Fruit fly (Drosophila melanogaster) whole organism, wandering third instar larva: ENCODE results near the gene wdn.

Experiments
- Abd-B ChIP-seq: fragments of >200 bp; optimal IDR thresholded peaks from 2 replicates; lab custom pipeline; 2017; ENCODE audit warnings: missing biosample characterization, missing genetic modification characterization
- CG32264 ChIP-seq: fragments of 200-800 bp; sonication (Bioruptor generic); optimal IDR thresholded peaks from 2 replicates; lab custom pipeline; 2016; ENCODE audit warnings: missing biosample characterization, missing genetic modification characterization
- CG9705 ChIP-seq: fragments of 200-800 bp; sonication (Bioruptor generic); optimal IDR thresholded peaks from 2 replicates; lab custom pipeline; 2018; ENCODE audit warnings: missing biosample characterization, mild to moderate bottlenecking, missing genetic modification characterization
- CrebA ChIP-seq: fragments of 200-800 bp; sonication (Bioruptor generic); optimal IDR thresholded peaks from 2 replicates; lab custom pipeline; 2016; ENCODE audit warnings: missing biosample characterization, mild to moderate bottlenecking, missing genetic modification characterization, borderline replicate concordance
- Dfd ChIP-seq: fragments of >200 bp; optimal IDR thresholded peaks from 2 replicates; lab custom pipeline; 2017; ENCODE audit warnings: missing biosample characterization, missing genetic modification characterization
- Dif ChIP-seq: fragments of 200-275, 200-300 bp; sonication (Bioruptor generic); optimal IDR thresholded peaks from 2 replicates; lab custom pipeline; 2018; ENCODE audit warnings: missing biosample characterization, missing genetic modification characterization; ENCODE audit not compliant: partially characterized antibody
- GATAd ChIP-seq: sonication (Bioruptor generic); optimal IDR thresholded peaks from 2 replicates; lab custom pipeline; 2016; ENCODE audit warnings: missing biosample characterization, missing genetic modification characterization
- HLH106 ChIP-seq: fragments of 200-800 bp; optimal IDR thresholded peaks from 3 replicates; lab custom pipeline; 2019; ENCODE audit warnings: missing biosample characterization, mild to moderate bottlenecking, missing genetic modification characterization, moderate library complexity
- Hnf4 ChIP-seq: fragments of 200-800 bp; sonication (Bioruptor generic); optimal IDR thresholded peaks from 2 replicates; lab custom pipeline; 2016; ENCODE audit warnings: missing biosample characterization, mild to moderate bottlenecking, missing genetic modification characterization
- Jra ChIP-seq: sonication (Bioruptor generic); optimal IDR thresholded peaks from 2 replicates; lab custom pipeline; 2016; ENCODE audit warnings: missing biosample characterization, missing genetic modification characterization
- Mio ChIP-seq: sonication (Bioruptor generic); optimal IDR thresholded peaks from 2 replicates; lab custom pipeline; 2016; ENCODE audit warnings: missing biosample characterization, missing genetic modification characterization
- Myc ChIP-seq: fragments of >200 bp; optimal IDR thresholded peaks from 2 replicates; lab custom pipeline; 2017
- OdsH ChIP-seq: fragments of 200-800 bp; sonication (Bioruptor generic); optimal IDR thresholded peaks from 2 replicates; lab custom pipeline; 2016; ENCODE audit warnings: missing biosample characterization, mild to moderate bottlenecking, missing genetic modification characterization
- Rel ChIP-seq, 2 experiments: fragments of 200-800 bp; sonication (Bioruptor generic) in 1 of 2; optimal IDR thresholded peaks; 2 replicates in 1 of 2; 3 replicates in 1 of 2; lab custom pipeline; 2016 to 2019; ENCODE audit warnings: mild to moderate bottlenecking in 2 of 2, missing biosample characterization in 2 of 2, missing genetic modification characterization in 2 of 2, moderate library complexity in 1 of 2
- Vsx2 ChIP-seq: fragments of 200-300, 225-300 bp; sonication (Bioruptor generic); optimal IDR thresholded peaks from 2 replicates; lab custom pipeline; 2018; ENCODE audit warnings: missing biosample characterization, missing genetic modification characterization; ENCODE audit not compliant: partially characterized antibody
- br ChIP-seq: fragments of 200-800 bp; sonication (Bioruptor generic); optimal IDR thresholded peaks from 2 replicates; lab custom pipeline; 2016; ENCODE audit warnings: missing biosample characterization, missing genetic modification characterization
- brk ChIP-seq: fragments of 200-800 bp; sonication (Bioruptor generic); optimal IDR thresholded peaks from 2 replicates; lab custom pipeline; 2016; ENCODE audit warnings: missing biosample characterization, mild to moderate bottlenecking, missing genetic modification characterization
- dl ChIP-seq, 2 experiments: fragments of 175-275, 200-275 bp in 1 of 2; fragments of 200-275 bp in 1 of 2; sonication (Bioruptor generic); optimal IDR thresholded peaks; lab custom pipeline; 2018; ENCODE audit warnings: mild to moderate bottlenecking in 2 of 2, missing biosample characterization in 2 of 2, missing genetic modification characterization in 2 of 2, moderate library complexity in 2 of 2; ENCODE audit not compliant: partially characterized antibody in 2 of 2, insufficient read depth in 1 of 2
- dmrt93B ChIP-seq: fragments of 200-800 bp; sonication (Bioruptor generic); optimal IDR thresholded peaks from 2 replicates; lab custom pipeline; 2018; ENCODE audit warnings: missing biosample characterization, mild to moderate bottlenecking, missing genetic modification characterization
- dsf ChIP-seq: sonication (Bioruptor generic); optimal IDR thresholded peaks from 2 replicates; lab custom pipeline; 2016; ENCODE audit warnings: missing biosample characterization, missing genetic modification characterization, borderline replicate concordance
- ey ChIP-seq: fragments of 200-800 bp; sonication (Bioruptor generic); optimal IDR thresholded peaks from 2 replicates; lab custom pipeline; 2016; ENCODE audit warnings: missing biosample characterization, missing genetic modification characterization
- foxo ChIP-seq, 2 experiments: fragments of 200-800 bp; sonication (Bioruptor generic); optimal IDR thresholded peaks; 2 replicates in 1 of 2; 3 replicates in 1 of 2; lab custom pipeline; 2016 to 2017; ENCODE audit warnings: missing biosample characterization in 2 of 2, missing genetic modification characterization in 2 of 2
- fru ChIP-seq: fragments of 200-800 bp; sonication (Bioruptor generic); optimal IDR thresholded peaks from 3 replicates; lab custom pipeline; 2016; ENCODE audit warnings: missing biosample characterization, mild to moderate bottlenecking, missing genetic modification characterization
- h ChIP-seq: fragments of 200-800 bp; sonication (Bioruptor generic); optimal IDR thresholded peaks from 3 replicates; lab custom pipeline; 2016; ENCODE audit warnings: missing biosample characterization, mild to moderate bottlenecking, missing genetic modification characterization
- jim ChIP-seq: fragments of 175-275, 200-325 bp; sonication (Bioruptor generic); optimal IDR thresholded peaks from 2 replicates; lab custom pipeline; 2016; ENCODE audit warnings: missing biosample characterization, mild to moderate bottlenecking, missing genetic modification characterization
- lola ChIP-seq: fragments of >200 bp; optimal IDR thresholded peaks from 2 replicates; lab custom pipeline; 2017; ENCODE audit warnings: missing biosample characterization, missing genetic modification characterization
- psq ChIP-seq: fragments of 200-800 bp; sonication (Bioruptor generic); optimal IDR thresholded peaks from 3 replicates; lab custom pipeline; 2017; ENCODE audit warnings: missing biosample characterization, mild to moderate bottlenecking, missing genetic modification characterization, moderate library complexity
- rgr ChIP-seq: fragments of 200-800 bp; sonication (Bioruptor generic); optimal IDR thresholded peaks from 3 replicates; lab custom pipeline; 2016; ENCODE audit warnings: missing biosample characterization, mild to moderate bottlenecking, missing genetic modification characterization
- usp ChIP-seq: fragments of >200 bp; optimal IDR thresholded peaks from 2 replicates; lab custom pipeline; 2017; ENCODE audit warnings: missing biosample characterization, missing genetic modification characterization
- woc ChIP-seq: sonication (Bioruptor generic); optimal IDR thresholded peaks from 2 replicates; lab custom pipeline; 2016; ENCODE audit warnings: missing biosample characterization, mild to moderate bottlenecking, missing genetic modification characterization

wdn gene

DNA sequence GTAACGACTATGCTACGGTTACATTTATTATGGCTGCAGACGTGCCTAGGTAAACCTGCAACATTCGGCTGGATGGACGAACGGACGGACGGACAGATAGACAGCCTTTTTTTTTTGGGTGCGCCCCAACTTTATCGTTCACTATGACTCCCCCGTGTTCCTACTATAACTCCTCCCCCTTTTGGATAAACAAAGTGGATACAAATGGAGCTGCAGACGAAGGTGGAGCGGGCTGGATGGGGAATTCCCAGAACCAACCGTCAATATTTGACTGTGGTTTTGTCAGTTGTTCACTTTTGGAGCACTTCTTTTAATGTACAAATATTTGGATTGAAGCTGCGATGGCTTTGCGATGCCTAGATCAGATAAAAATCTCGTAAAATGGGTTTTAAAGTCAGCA lies 45.0 kb upstream of the wdn start:
- TF ChIP-seq ey (GFP tag; lab: Kevin White, UChicago) (no peak), usp (GFP tag; lab: Kevin White, UChicago) (no peak), woc (GFP tag; lab: Kevin White, UChicago) (no peak), Mio (GFP tag; lab: Kevin White, UChicago) (no peak), h (no peak), dmrt93B (GFP tag; lab: Kevin White, UChicago) (no peak), Dif (GFP tag; lab: Kevin White, UChicago) (no peak), GATAd (GFP tag; lab: Kevin White, UChicago) (no peak), HLH106 (tag; lab: Kevin White, UChicago) (no peak), psq (no peak), dsf (GFP tag; lab: Kevin White, UChicago) (no peak), Myc (lab: Kevin White, UChicago) (no peak)

- TF ChIP-seq foxo (GFP tag; optimal IDR thresholded peaks at IDR 0.05; lab: Kevin White, UChicago): peak in 1 of 2 experiments; percentile 31
- TF ChIP-seq psq: peak; percentile 11
- peak; percentile 11 for TF ChIP-seq ey (GFP tag; lab: Kevin White, UChicago)
- no peak for TF ChIP-seq GATAd (GFP tag; lab: Kevin White, UChicago)
- TF ChIP-seq fru: peak; percentile 6
These were observed 40.8 kb upstream of the wdn start for dm6 chr3R:28851966-28852377.

dm6 chr3R:28851530-28851929 lies 40.4 kb upstream of the wdn start:
- TF ChIP-seq Vsx2 (GFP tag; lab: Kevin White, UChicago): peak; percentile 31
- TF ChIP-seq Jra: no peak
- no peak for TF ChIP-seq Hnf4 (GFP tag; lab: Kevin White, UChicago)
- TF ChIP-seq lola (GFP tag; lab: Kevin White, UChicago): no peak
- TF ChIP-seq foxo (GFP tag; optimal IDR thresholded peaks at IDR 0.05; lab: Kevin White, UChicago): no peak
- TF ChIP-seq, all 38 proteins: peak for 1

- no peak for TF ChIP-seq Hnf4 (GFP tag; lab: Kevin White, UChicago)
- no peak for TF ChIP-seq Rel (GFP tag; optimal IDR thresholded peaks at IDR 0.05; lab: Kevin White, UChicago)
- TF ChIP-seq Rel (tag; optimal IDR thresholded peaks at IDR 0.05; lab: Kevin White, UChicago): no peak
- TF ChIP-seq fru: no peak
- TF ChIP-seq dsf (GFP tag; lab: Kevin White, UChicago): no peak
- no peak for TF ChIP-seq foxo (GFP tag; optimal IDR thresholded peaks at IDR 0.05; lab: Kevin White, UChicago)
These were observed 39.6 kb upstream of the wdn start for dm6 chr3R:28850662-28851257.

dm6 chr3R:28848693-28849470 lies 37.7 kb upstream of the wdn start:
- TF ChIP-seq Hnf4 (GFP tag; lab: Kevin White, UChicago): no peak
- no peak for TF ChIP-seq rgr
- TF ChIP-seq lola (GFP tag; lab: Kevin White, UChicago): no peak
- TF ChIP-seq h: no peak
- no peak for TF ChIP-seq psq
- no peak for TF ChIP-seq brk (GFP tag; lab: Kevin White, UChicago)
- TF ChIP-seq dl (GFP tag; optimal IDR thresholded peaks at IDR 0.05; lab: Kevin White, UChicago; ENCODE audit: insufficient read depth in 1 of 2, partially characterized antibody in 2 of 2): no peak
- TF ChIP-seq CrebA: no peak
- no peak for TF ChIP-seq OdsH
- TF ChIP-seq br (GFP tag; lab: Kevin White, UChicago): no peak
- no peak for TF ChIP-seq Dfd (GFP tag; lab: Kevin White, UChicago)
- no peak for TF ChIP-seq GATAd (GFP tag; lab: Kevin White, UChicago)
- TF ChIP-seq jim (GFP tag; lab: Kevin White, UChicago): no peak
- TF ChIP-seq dsf (GFP tag; lab: Kevin White, UChicago): no peak
- TF ChIP-seq Abd-B: no peak
- no peak for TF ChIP-seq Mio (GFP tag; lab: Kevin White, UChicago)
- no peak for TF ChIP-seq ey (GFP tag; lab: Kevin White, UChicago)
- TF ChIP-seq CG32264 (GFP tag; lab: Kevin White, UChicago): no peak
- TF ChIP-seq CG9705 (GFP tag; lab: Kevin White, UChicago): no peak
- TF ChIP-seq, all 38 proteins: peak for 0
